Fruit fly (Drosophila melanogaster) whole organism, embryonic: ENCODE results near the gene CG15922.

Experiments used
- Adf1 ChIP-seq: fragments of 200-800 bp; sonication (Bioruptor generic); IDR thresholded peaks from 2 replicates; pipeline ENCODE4 v1.3.6; 2022; ENCODE audit warnings: missing biosample characterization, missing genetic modification characterization
- B-H1 ChIP-seq: fragments of 200-800 bp; sonication (Bioruptor generic); IDR thresholded peaks from 3 replicates; pipeline ENCODE4 v1.3.6; 2022; ENCODE audit warnings: missing biosample characterization, missing genetic modification characterization
- Blimp-1 ChIP-seq: fragments of 200-800 bp; sonication (Bioruptor generic); optimal IDR thresholded peaks from 3 replicates; lab custom pipeline; 2018; ENCODE audit warnings: missing biosample characterization, missing genetic modification characterization, mild to moderate bottlenecking, moderate library complexity, missing genetic modification reagents
- CG10366 ChIP-seq: fragments of 200-800 bp; sonication (Bioruptor generic); IDR thresholded peaks from 2 replicates; pipeline ENCODE4 v1.3.6; 2022; ENCODE audit warnings: missing biosample characterization, missing genetic modification characterization
- CG10431 ChIP-seq: fragments of 200-800 bp; sonication (Bioruptor generic); optimal IDR thresholded peaks from 3 replicates; lab custom pipeline; 2018; ENCODE audit warnings: missing biosample characterization, mild to moderate bottlenecking, missing genetic modification characterization
- CG11695 ChIP-seq: fragments of 200-800 bp; sonication (Bioruptor generic); IDR thresholded peaks from 3 replicates; pipeline ENCODE4 v1.3.6; 2022; ENCODE audit warnings: missing biosample characterization, missing genetic modification characterization
- CG12744 ChIP-seq: fragments of 200-800 bp; sonication (Bioruptor generic); optimal IDR thresholded peaks from 2 replicates; lab custom pipeline; 2016; ENCODE audit warnings: missing biosample characterization, missing genetic modification characterization
- CG13123 ChIP-seq: fragments of 200-800 bp; sonication (Bioruptor generic); optimal IDR thresholded peaks from 2 replicates; lab custom pipeline; 2016; ENCODE audit warnings: missing biosample characterization, missing genetic modification characterization
- CG14050 ChIP-seq: fragments of 200-800 bp; sonication (Bioruptor generic); IDR thresholded peaks from 3 replicates; pipeline ENCODE4 v1.3.6; 2022; ENCODE audit warnings: missing biosample characterization, missing genetic modification characterization
- CG18764 ChIP-seq: fragments of 200-800 bp; sonication (Bioruptor generic); optimal IDR thresholded peaks from 3 replicates; lab custom pipeline; 2016; ENCODE audit warnings: missing biosample characterization, missing genetic modification characterization
- CG2116 ChIP-seq: fragments of 200-800 bp; sonication (Bioruptor generic); optimal IDR thresholded peaks from 3 replicates; lab custom pipeline; 2018; ENCODE audit warnings: missing biosample characterization, mild to moderate bottlenecking, missing genetic modification characterization
- CG3281 ChIP-seq: fragments of 200-800 bp; sonication (Bioruptor generic); optimal IDR thresholded peaks from 3 replicates; lab custom pipeline; 2017; ENCODE audit warnings: missing biosample characterization, mild to moderate bottlenecking, missing genetic modification characterization
- CG34422 ChIP-seq: fragments of 200-800 bp; sonication (Bioruptor generic); IDR thresholded peaks from 3 replicates; pipeline ENCODE4 v1.3.6; 2022; ENCODE audit warnings: missing biosample characterization, missing genetic modification characterization
- CG42726 ChIP-seq: fragments of 200-800 bp; sonication (Bioruptor generic); IDR thresholded peaks from 2 replicates; pipeline ENCODE4 v1.3.6; 2022; ENCODE audit warnings: missing biosample characterization, missing genetic modification characterization; ENCODE audit not compliant: partially characterized antibody
- CG4282 ChIP-seq: fragments of 200-800 bp; sonication (Bioruptor generic); optimal IDR thresholded peaks from 2 replicates; lab custom pipeline; 2016; ENCODE audit warnings: missing biosample characterization, missing genetic modification characterization
- CG4617 ChIP-seq: fragments of 200-800 bp; sonication (Bioruptor generic); optimal IDR thresholded peaks from 3 replicates; lab custom pipeline; 2016; ENCODE audit warnings: missing biosample characterization, missing genetic modification characterization, borderline replicate concordance
- CG4820 ChIP-seq: fragments of 200-800 bp; sonication (Bioruptor generic); optimal IDR thresholded peaks from 3 replicates; lab custom pipeline; 2016; ENCODE audit warnings: missing biosample characterization, missing genetic modification characterization
- CG6791 ChIP-seq: fragments of 200-800 bp; sonication (Bioruptor generic); IDR thresholded peaks from 3 replicates; pipeline ENCODE4 v1.3.6; 2022; ENCODE audit warnings: missing biosample characterization, missing genetic modification characterization; ENCODE audit not compliant: partially characterized antibody
- CG7372 ChIP-seq: fragments of 200-800 bp; sonication (Bioruptor generic); IDR thresholded peaks from 2 replicates; pipeline ENCODE4 v1.3.6; 2022; ENCODE audit warnings: missing biosample characterization, missing genetic modification characterization
- CG7556 ChIP-seq: fragments of 200-800 bp; sonication (Bioruptor generic); optimal IDR thresholded peaks from 2 replicates; lab custom pipeline; 2017; ENCODE audit warnings: missing biosample characterization, mild to moderate bottlenecking, missing genetic modification characterization
- Camta ChIP-seq: fragments of 200-800 bp; sonication (Bioruptor generic); optimal IDR thresholded peaks from 2 replicates; lab custom pipeline; 2016; ENCODE audit warnings: missing biosample characterization, missing genetic modification characterization
- D19A ChIP-seq: fragments of 200-800 bp; optimal IDR thresholded peaks from 3 replicates; lab custom pipeline; 2019; ENCODE audit warnings: missing biosample characterization, mild to moderate bottlenecking, missing genetic modification characterization, moderate library complexity
- Doc2 ChIP-seq: fragments of 200-800 bp; sonication (Bioruptor generic); IDR thresholded peaks from 2 replicates; pipeline ENCODE4 v1.3.6; 2022; ENCODE audit warnings: missing biosample characterization, missing genetic modification characterization
- Hmr ChIP-seq: fragments of 200-800 bp; sonication (Bioruptor generic); optimal IDR thresholded peaks from 3 replicates; lab custom pipeline; 2017; ENCODE audit warnings: mild to moderate bottlenecking, missing biosample characterization, missing genetic modification reagents, missing genetic modification characterization
- Jarid2 ChIP-seq: fragments of 200-800 bp; sonication (Bioruptor generic); optimal IDR thresholded peaks from 3 replicates; lab custom pipeline; 2017; ENCODE audit warnings: mild to moderate bottlenecking, missing biosample characterization, missing genetic modification reagents, missing genetic modification characterization
- PHDP ChIP-seq: fragments of 200-800 bp; sonication (Bioruptor generic); optimal IDR thresholded peaks from 3 replicates; lab custom pipeline; 2018; ENCODE audit warnings: missing biosample characterization, mild to moderate bottlenecking, missing genetic modification characterization, moderate library complexity
- Pdp1 ChIP-seq, 2 experiments: fragments of 200-800 bp; sonication (Bioruptor generic); optimal IDR thresholded peaks; 3 replicates each; lab custom pipeline; 2016; ENCODE audit warnings: missing biosample characterization in 2 of 2, missing genetic modification characterization in 2 of 2, mild to moderate bottlenecking in 1 of 2, moderate library complexity in 1 of 2
- Ssrp ChIP-seq: fragments of 200-800 bp; sonication (Bioruptor generic); optimal IDR thresholded peaks from 2 replicates; lab custom pipeline; 2018; ENCODE audit warnings: missing biosample characterization, mild to moderate bottlenecking, missing genetic modification characterization, moderate library complexity
- Stat92E ChIP-seq, 3 experiments: fragments of >200 bp in 2 of 3; fragments of 200-800 bp in 1 of 3; sonication (Bioruptor generic) in 1 of 3; optimal IDR thresholded peaks; 2 replicates each; lab custom pipeline; 2017 to 2019; ENCODE audit warnings: missing biosample characterization in 3 of 3, missing genetic modification characterization in 3 of 3, mild to moderate bottlenecking in 1 of 3, moderate library complexity in 1 of 3
- Vsx1 ChIP-seq: fragments of 200-800 bp; sonication (Bioruptor generic); optimal IDR thresholded peaks from 2 replicates; lab custom pipeline; 2017; ENCODE audit warnings: missing biosample characterization, mild to moderate bottlenecking, missing genetic modification characterization, missing genetic modification reagents
- al ChIP-seq: fragments of 200-800 bp; sonication (Bioruptor generic); IDR thresholded peaks from 2 replicates; pipeline ENCODE4 v1.3.6; 2022; ENCODE audit warnings: missing biosample characterization, missing genetic modification characterization
- ara ChIP-seq: fragments of 200-800 bp; sonication (Bioruptor generic); IDR thresholded peaks from 2 replicates; pipeline ENCODE4 v1.3.6; 2022; ENCODE audit warnings: missing biosample characterization, missing genetic modification characterization
- ash1 ChIP-seq: fragments of 200-800 bp; sonication (Bioruptor generic); optimal IDR thresholded peaks from 2 replicates; lab custom pipeline; 2018; ENCODE audit warnings: missing biosample characterization, mild to moderate bottlenecking, missing genetic modification characterization
- bab2 ChIP-seq: fragments of 200-800 bp; sonication (Bioruptor generic); optimal IDR thresholded peaks from 2 replicates; lab custom pipeline; 2016; ENCODE audit warnings: missing biosample characterization, missing genetic modification characterization
- chm ChIP-seq: fragments of 200-800 bp; sonication (Bioruptor generic); IDR thresholded peaks from 2 replicates; pipeline ENCODE4 v1.3.6; 2022; ENCODE audit warnings: missing biosample characterization, missing genetic modification characterization
- cwo ChIP-seq: fragments of 200-800 bp; sonication (Bioruptor generic); optimal IDR thresholded peaks from 3 replicates; lab custom pipeline; 2017; ENCODE audit warnings: missing biosample characterization, missing genetic modification characterization, mild to moderate bottlenecking, moderate library complexity, missing genetic modification reagents
- dmrt99B ChIP-seq: fragments of 200-800 bp; sonication (Bioruptor generic); optimal IDR thresholded peaks from 2 replicates; lab custom pipeline; 2018; ENCODE audit warnings: missing biosample characterization, mild to moderate bottlenecking, missing genetic modification characterization, moderate library complexity
- exex ChIP-seq: fragments of 200-800 bp; sonication (Bioruptor generic); optimal IDR thresholded peaks from 4 replicates; lab custom pipeline; 2018; ENCODE audit warnings: missing biosample characterization, mild to moderate bottlenecking, missing genetic modification characterization, moderate library complexity
- eyg ChIP-seq: fragments of 200-800 bp; sonication (Bioruptor generic); optimal IDR thresholded peaks from 3 replicates; lab custom pipeline; 2016; ENCODE audit warnings: missing biosample characterization, missing genetic modification characterization
- fd64A ChIP-seq: fragments of 200-800 bp; sonication (Bioruptor generic); optimal IDR thresholded peaks from 3 replicates; lab custom pipeline; 2018; ENCODE audit warnings: missing biosample characterization, mild to moderate bottlenecking, missing genetic modification characterization
- gcm ChIP-seq: fragments of 200-800 bp; sonication (Bioruptor generic); optimal IDR thresholded peaks from 2 replicates; lab custom pipeline; 2019; ENCODE audit warnings: missing biosample characterization, mild to moderate bottlenecking, missing genetic modification characterization, moderate library complexity
- mam ChIP-seq: fragments of 200-800 bp; sonication (Bioruptor generic); optimal IDR thresholded peaks from 3 replicates; lab custom pipeline; 2016; ENCODE audit warnings: missing biosample characterization, missing genetic modification characterization
- oc ChIP-seq: fragments of 200-800 bp; sonication (Bioruptor generic); optimal IDR thresholded peaks from 2 replicates; lab custom pipeline; 2018; ENCODE audit warnings: missing biosample characterization, mild to moderate bottlenecking, missing genetic modification characterization, moderate library complexity
- peb ChIP-seq: fragments of 200-800 bp; sonication (Bioruptor generic); IDR thresholded peaks from 2 replicates; pipeline ENCODE4 v1.3.6; 2022; ENCODE audit warnings: missing biosample characterization, missing genetic modification characterization
- pros ChIP-seq: fragments of 200-800 bp; sonication (Bioruptor generic); optimal IDR thresholded peaks from 3 replicates; lab custom pipeline; 2019; ENCODE audit warnings: missing biosample characterization, mild to moderate bottlenecking, missing genetic modification characterization, moderate library complexity
- repo ChIP-seq: fragments of 200-800 bp; sonication (Bioruptor generic); optimal IDR thresholded peaks from 2 replicates; lab custom pipeline; 2016; ENCODE audit warnings: missing biosample characterization, missing genetic modification characterization
- sens ChIP-seq: fragments of 200-800 bp; sonication (Bioruptor generic); peaks from one replicate; lab custom pipeline; 2016; ENCODE audit warnings: missing biosample characterization, missing genetic modification characterization
- sna ChIP-seq: fragments of 200-800 bp; sonication (Bioruptor generic); IDR thresholded peaks from 2 replicates; pipeline ENCODE4 v1.3.6; 2022; ENCODE audit warnings: missing biosample characterization, missing genetic modification characterization; ENCODE audit not compliant: partially characterized antibody
- stwl ChIP-seq: fragments of 200-800 bp; sonication (Bioruptor generic); optimal IDR thresholded peaks from 3 replicates; lab custom pipeline; 2018; ENCODE audit warnings: missing biosample characterization, mild to moderate bottlenecking, missing genetic modification characterization, moderate library complexity
- trem ChIP-seq: fragments of 200-800 bp; optimal IDR thresholded peaks from 3 replicates; lab custom pipeline; 2019; ENCODE audit warnings: missing biosample characterization, mild to moderate bottlenecking, missing genetic modification characterization, moderate library complexity
- ttk ChIP-seq: fragments of 200-800 bp; sonication (Bioruptor generic); IDR thresholded peaks from 2 replicates; pipeline ENCODE4 v2.1.2; 2022; ENCODE audit warnings: missing biosample characterization, missing genetic modification characterization

Gene CG15922

dm6 chr3R:20585566-20585965, 25.5 kb upstream of the CG15922 start, which contains the start of gene CG16953 (continued):
- TF ChIP-seq Adf1 (no peak), PHDP (tag; lab: Kevin White, UChicago) (no peak), ara (GFP tag; lab: Robert Waterston, UW) (no peak), Stat92E (GFP tag; optimal IDR thresholded peaks at IDR 0.05; lab: Kevin White, UChicago) (peak in 1 of 3 experiments; percentile 45), CG42726 (no peak), Blimp-1 (no peak), CG11695 (no peak), CG10366 (GFP tag; lab: Robert Waterston, UW) (no peak), cwo (no peak), mam (GFP tag; lab: Kevin White, UChicago) (no peak), sens (GFP tag; lab: Kevin White, UChicago) (no peak), B-H1 (no peak), Pdp1 (GFP tag; optimal IDR thresholded peaks at IDR 0.05; lab: Kevin White, UChicago) (peak in 1 of 2 experiments; percentile 75), CG2116 (peak; percentile 15), CG10431 (no peak), CG14050 (GFP tag; lab: Robert Waterston, UW) (no peak), oc (tag; lab: Kevin White, UChicago) (no peak), exex (tag; lab: Kevin White, UChicago) (no peak), sna (GFP tag; lab: Robert Waterston, UW) (no peak), pros (GFP tag; lab: Kevin White, UChicago) (no peak), CG3281 (GFP tag; lab: Kevin White, UChicago) (no peak), CG34422 (GFP tag; lab: Robert Waterston, UW) (no peak), Ssrp (tag; lab: Kevin White, UChicago) (no peak), CG18764 (no peak), eyg (GFP tag; lab: Kevin White, UChicago) (no peak), CG13123 (GFP tag; lab: Kevin White, UChicago) (no peak), fd64A (GFP tag; lab: Kevin White, UChicago) (no peak), CG7556 (no peak), CG6791 (GFP tag; lab: Robert Waterston, UW) (no peak), Jarid2 (GFP tag; lab: Kevin White, UChicago) (no peak), CG7372 (GFP tag; lab: Robert Waterston, UW) (no peak), D19A (tag; lab: Kevin White, UChicago) (no peak), bab2 (GFP tag; lab: Kevin White, UChicago) (no peak), CG4282 (no peak), CG12744 (GFP tag; lab: Kevin White, UChicago) (no peak), Hmr (GFP tag; lab: Kevin White, UChicago) (no peak), al (GFP tag; lab: Robert Waterston, UW) (no peak), CG4617 (GFP tag; lab: Kevin White, UChicago) (peak; percentile 81), ash1 (GFP tag; lab: Kevin White, UChicago) (no peak), ttk (GFP tag; lab: Robert Waterston, UW) (no peak), chm (no peak), stwl (tag; lab: Kevin White, UChicago) (peak; percentile 46), peb (GFP tag; lab: Robert Waterston, UW) (no peak), Vsx1 (GFP tag; lab: Kevin White, UChicago) (no peak), CG4820 (GFP tag; lab: Kevin White, UChicago) (no peak), gcm (GFP tag; lab: Kevin White, UChicago) (no peak), repo (no peak), trem (tag; lab: Kevin White, UChicago) (peak; percentile 50), dmrt99B (tag; lab: Kevin White, UChicago) (no peak), Camta (no peak), Doc2 (GFP tag; lab: Robert Waterston, UW) (no peak)
